Fruit fly (Drosophila melanogaster) whole organism: ENCODE data around the gene CG15740.

ENCODE experiments used
- CG8478 ChIP-seq: fragments of >200 bp; optimal IDR thresholded peaks from 2 replicates; lab custom pipeline; 2018; ENCODE audit warnings: inconsistent platforms
- Dll ChIP-seq: fragments of >200 bp; optimal IDR thresholded peaks from 2 replicates; lab custom pipeline; 2017
- EcR ChIP-seq, 2 experiments: fragments of >200 bp; optimal IDR thresholded peaks; 2 replicates each; lab custom pipeline; 2017; ENCODE audit warnings: missing biosample characterization in 2 of 2, missing genetic modification characterization in 2 of 2, missing genetic modification reagents in 2 of 2
- pan ChIP-seq: fragments of >200 bp; optimal IDR thresholded peaks from 2 replicates; lab custom pipeline; 2017
- psq ChIP-seq: fragments of >200 bp; optimal IDR thresholded peaks from 2 replicates; lab custom pipeline; 2017
- usp ChIP-seq: fragments of >200 bp; optimal IDR thresholded peaks from 2 replicates; lab custom pipeline; 2017; ENCODE audit warnings: missing biosample characterization, missing genetic modification characterization, mixed read lengths

CG15740 gene

dm6 chrX:11875146-11875830 is 29.4 kb upstream of the CG15740 start:
- TF ChIP-seq EcR (GFP tag; optimal IDR thresholded peaks at IDR 0.05; lab: Kevin White, UChicago) (no peak), pan (lab: Kevin White, UChicago) (no peak), CG8478 (lab: Kevin White, UChicago) (no peak), Dll (lab: Kevin White, UChicago) (no peak), psq (lab: Kevin White, UChicago) (no peak), usp (no peak)

- no peak for TF ChIP-seq psq (lab: Kevin White, UChicago)
- TF ChIP-seq EcR (GFP tag; optimal IDR thresholded peaks at IDR 0.05; lab: Kevin White, UChicago) = no peak
- TF ChIP-seq Dll (lab: Kevin White, UChicago) = no peak
- TF ChIP-seq CG8478 (lab: Kevin White, UChicago) = no peak
- TF ChIP-seq usp = no peak
- no peak for TF ChIP-seq pan (lab: Kevin White, UChicago)
Measured at dm6 chrX:11873116-11873515, 27.2 kb upstream of the CG15740 start, which contains the start of gene CG15739. Gene CG15739, plus strand, starts transcription at chrX:11873319.

dm6 chrX:11872517-11872916 is 26.6 kb upstream of the CG15740 start, which contains the start of gene BORCS5:
Gene BORCS5, minus strand, starts transcription at chrX:11872779.
- TF ChIP-seq usp = no peak
- no peak for TF ChIP-seq EcR (GFP tag; optimal IDR thresholded peaks at IDR 0.05; lab: Kevin White, UChicago)
- TF ChIP-seq pan (lab: Kevin White, UChicago) = no peak
- TF ChIP-seq psq (lab: Kevin White, UChicago) = no peak
- no peak for TF ChIP-seq CG8478 (lab: Kevin White, UChicago)
- no peak for TF ChIP-seq Dll (lab: Kevin White, UChicago)

- TF ChIP-seq psq (lab: Kevin White, UChicago) = no peak
Measured at dm6 chrX:11868866-11869265, 23.0 kb upstream of the CG15740 start, which contains the start of the genes Nrd1 and CG1847. Gene Nrd1, minus strand, starts transcription at chrX:11868893. Gene CG1847, plus strand, starts transcription at chrX:11869170.

- TF ChIP-seq psq (lab: Kevin White, UChicago) = no peak
- no peak for TF ChIP-seq usp
- TF ChIP-seq Dll (lab: Kevin White, UChicago) = no peak
- no peak for TF ChIP-seq pan (lab: Kevin White, UChicago)
- TF ChIP-seq EcR (GFP tag; optimal IDR thresholded peaks at IDR 0.05; lab: Kevin White, UChicago) = no peak
- no peak for TF ChIP-seq CG8478 (lab: Kevin White, UChicago)
Measured at dm6 chrX:11858439-11858813, 12.5 kb upstream of the CG15740 start.

dm6 chrX:11857522-11858438 is 11.9 kb upstream of the CG15740 start:
- TF ChIP-seq usp = no peak
- TF ChIP-seq EcR (GFP tag; optimal IDR thresholded peaks at IDR 0.05; lab: Kevin White, UChicago) = no peak
- TF ChIP-seq CG8478 (lab: Kevin White, UChicago) = no peak
- no peak for TF ChIP-seq psq (lab: Kevin White, UChicago)
- no peak for TF ChIP-seq pan (lab: Kevin White, UChicago)
- TF ChIP-seq Dll (lab: Kevin White, UChicago) = no peak

dm6 chrX:11856867-11857266 is 11.0 kb upstream of the CG15740 start:
- no peak for TF ChIP-seq Dll (lab: Kevin White, UChicago)
- TF ChIP-seq EcR (GFP tag; optimal IDR thresholded peaks at IDR 0.05; lab: Kevin White, UChicago) = no peak
- TF ChIP-seq usp = no peak
- no peak for TF ChIP-seq psq (lab: Kevin White, UChicago)
- no peak for TF ChIP-seq pan (lab: Kevin White, UChicago)
- TF ChIP-seq CG8478 (lab: Kevin White, UChicago) = no peak

DNA sequence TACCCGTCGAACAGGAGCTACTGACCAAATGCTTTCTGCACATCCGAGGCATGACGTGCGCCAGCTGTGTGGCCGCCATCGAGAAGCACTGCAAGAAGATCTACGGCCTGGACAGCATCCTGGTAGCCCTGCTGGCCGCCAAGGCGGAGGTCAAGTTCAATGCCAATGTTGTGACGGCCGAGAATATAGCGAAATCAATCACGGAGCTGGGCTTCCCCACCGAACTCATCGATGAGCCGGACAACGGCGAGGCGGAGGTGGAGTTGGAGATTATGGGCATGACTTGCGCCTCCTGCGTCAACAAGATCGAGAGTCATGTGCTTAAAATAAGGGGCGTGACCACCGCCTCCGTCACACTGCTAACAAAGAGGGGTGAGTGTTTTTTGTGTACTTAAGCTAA is 10.1 kb upstream of the CG15740 start:
- TF ChIP-seq Dll (lab: Kevin White, UChicago) (no peak), CG8478 (lab: Kevin White, UChicago) (no peak), pan (lab: Kevin White, UChicago) (no peak), usp (no peak)

- TF ChIP-seq usp (no peak), pan (lab: Kevin White, UChicago) (no peak), Dll (lab: Kevin White, UChicago) (no peak), EcR (GFP tag; optimal IDR thresholded peaks at IDR 0.05; lab: Kevin White, UChicago) (no peak), psq (lab: Kevin White, UChicago) (no peak), CG8478 (lab: Kevin White, UChicago) (no peak)
Measured at dm6 chrX:11854758-11855465, 9.0 kb upstream of the CG15740 start, which contains the start of the genes CG10347 and ATP7. Gene CG10347, minus strand, starts transcription at chrX:11854931. Gene ATP7, plus strand, starts transcription at chrX:11855022.

DNA sequence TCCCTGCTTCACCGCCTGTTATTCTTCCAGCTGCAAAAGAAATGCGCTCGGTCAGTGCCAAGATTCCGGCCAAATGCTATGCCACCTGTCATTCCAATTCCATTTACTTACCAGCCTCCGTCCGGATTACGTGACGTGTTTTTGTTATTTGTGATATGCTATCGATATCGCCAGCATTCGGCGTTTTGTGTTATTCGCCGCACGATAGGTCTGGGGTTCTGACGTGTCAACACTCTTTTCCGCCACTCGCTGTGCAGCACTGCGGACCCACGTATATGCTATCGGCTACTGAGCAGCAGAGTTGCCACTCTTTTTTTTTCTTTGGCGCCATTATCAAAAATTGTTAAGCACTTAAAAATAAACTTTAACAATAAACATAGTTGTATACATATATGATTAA is 6.4 kb upstream of the CG15740 start, which contains the start of gene p24-1:
TSS of gene p24-1 (minus strand) at position 221 of the 400 bp plus-strand sequence.
- no peak for TF ChIP-seq EcR (GFP tag; optimal IDR thresholded peaks at IDR 0.05; lab: Kevin White, UChicago)
- no peak for TF ChIP-seq usp
- TF ChIP-seq Dll (lab: Kevin White, UChicago) = no peak
- no peak for TF ChIP-seq pan (lab: Kevin White, UChicago)
- TF ChIP-seq CG8478 (lab: Kevin White, UChicago) = no peak
- no peak for TF ChIP-seq psq (lab: Kevin White, UChicago)

- no peak for TF ChIP-seq CG8478 (lab: Kevin White, UChicago)
- TF ChIP-seq usp = no peak
- TF ChIP-seq psq (lab: Kevin White, UChicago) = no peak
- no peak for TF ChIP-seq pan (lab: Kevin White, UChicago)
Measured at dm6 chrX:11849267-11849666, 3.4 kb upstream of the CG15740 start.
